Worm (Caenorhabditis elegans): ENCODE measurements around the gene col-127.

The col-127 gene

DNA sequence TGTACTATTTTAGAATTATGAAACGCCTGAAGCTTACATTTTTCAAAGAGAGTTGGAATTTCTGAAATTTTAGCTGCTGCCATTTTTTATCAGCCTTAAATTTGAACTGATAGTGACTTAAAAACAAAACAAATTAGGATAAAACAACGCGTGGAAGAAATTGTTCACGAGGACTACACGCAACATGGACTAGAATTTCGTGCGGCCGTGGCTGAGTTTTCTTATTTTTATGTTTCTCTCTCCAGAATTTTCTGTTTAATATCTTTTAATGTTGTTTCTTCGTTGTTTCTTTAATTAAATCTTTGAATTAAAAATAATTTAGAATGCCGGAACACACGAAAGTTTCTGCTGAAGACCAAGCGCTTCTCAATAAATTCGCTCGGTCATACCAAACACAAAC lies 48.9 kb upstream of the col-127 start, which contains the start of the genes B0035.3, B0035.22 and pfd-4 (continued):
- TF ChIP-seq K12H6.12 (tag; optimal IDR thresholded peaks at IDR 0.05): no peak
- peak; percentile 50 for TF ChIP-seq unc-130 (GFP tag; optimal IDR thresholded peaks at IDR 0.05)
- TF ChIP-seq pbrm-1 (GFP tag; IDR thresholded peaks at IDR 0.05): no peak
- TF ChIP-seq ceh-100 (GFP tag; IDR thresholded peaks at IDR 0.05): no peak
- TF ChIP-seq rpc-1 (optimal IDR thresholded peaks at IDR 0.05): no peak
- no peak for TF ChIP-seq rpc-1 (tag; optimal IDR thresholded peaks at IDR 0.05)
- TF ChIP-seq sptf-2 (GFP tag; optimal IDR thresholded peaks at IDR 0.05): no peak
- TF ChIP-seq ztf-25 (GFP tag; IDR thresholded peaks at IDR 0.05): no peak
- no peak for TF ChIP-seq Y67H2A.10 (GFP tag; conservative IDR thresholded peaks at IDR 0.05)
- TF ChIP-seq dpff-1 (tag; optimal IDR thresholded peaks at IDR 0.05): no peak
- TF ChIP-seq nhr-27 (tag; optimal IDR thresholded peaks at IDR 0.05): no peak
- TF ChIP-seq ztf-18 (tag; optimal IDR thresholded peaks at IDR 0.05): no peak
- no peak for TF ChIP-seq cebp-2 (GFP tag; IDR thresholded peaks at IDR 0.05)
- no peak for TF ChIP-seq snpc-4 (GFP tag; optimal IDR thresholded peaks at IDR 0.05)
- TF ChIP-seq snpc-4 (tag; optimal IDR thresholded peaks at IDR 0.05): no peak
- no peak for TF ChIP-seq lsy-27 (tag; optimal IDR thresholded peaks at IDR 0.05; ENCODE audit: borderline replicate concordance, insufficient read depth)
- no peak for TF ChIP-seq T26A5.8 (tag; optimal IDR thresholded peaks at IDR 0.05)
- peak; percentile 62 for TF ChIP-seq ZK185.1 (tag; optimal IDR thresholded peaks at IDR 0.05; ENCODE audit: poor library complexity, severe bottlenecking)
- no peak for TF ChIP-seq tlf-1 (GFP tag; optimal IDR thresholded peaks at IDR 0.05)
- no peak for TF ChIP-seq F55B11.4 (tag; optimal IDR thresholded peaks at IDR 0.05; ENCODE audit: borderline replicate concordance, insufficient read depth)
- peak; percentile 13 for TF ChIP-seq lin-40 (tag; optimal IDR thresholded peaks at IDR 0.05)
- TF ChIP-seq attf-3 (GFP tag; conservative IDR thresholded peaks at IDR 0.05): no peak
- TF ChIP-seq ccch-3 (GFP tag; optimal IDR thresholded peaks at IDR 0.05): no peak
- no peak for TF ChIP-seq aptf-3 (GFP tag; IDR thresholded peaks at IDR 0.05)
- TF ChIP-seq B0035.1 (tag; optimal IDR thresholded peaks at IDR 0.05): no peak
- TF ChIP-seq ztf-6 (GFP tag; IDR thresholded peaks at IDR 0.05): no peak
- TF ChIP-seq mel-28 (tag; optimal IDR thresholded peaks at IDR 0.05; ENCODE audit: borderline replicate concordance): no peak
- no peak for TF ChIP-seq bed-2 (GFP tag; IDR thresholded peaks at IDR 0.05)
- no peak for TF ChIP-seq F52B5.7 (tag; optimal IDR thresholded peaks at IDR 0.05)

DNA sequence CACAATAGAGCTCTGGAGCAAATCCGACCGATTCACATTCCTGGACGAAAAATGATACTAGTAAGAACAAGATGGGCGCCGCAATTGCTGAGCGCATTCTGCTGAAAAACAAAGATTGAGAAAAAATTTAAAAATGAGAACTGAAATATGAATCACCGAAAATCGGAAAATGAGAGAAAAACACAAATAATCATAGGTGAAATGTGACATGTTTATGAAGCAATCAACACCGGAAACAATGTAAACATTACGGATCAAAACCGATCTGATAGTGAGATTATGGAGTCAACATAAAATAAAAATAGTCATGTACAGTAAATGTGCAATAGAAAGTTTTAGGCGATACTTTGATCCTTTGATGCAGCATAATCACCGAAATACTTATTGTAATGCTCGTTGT lies 47.9 kb upstream of the col-127 start, which contains the start of gene dnj-2:
Gene dnj-2, minus strand, starts transcription at position 101 of the 400 bp plus-strand sequence.
- no peak for TF ChIP-seq nhr-80 (tag; optimal IDR thresholded peaks at IDR 0.05)
- no peak for TF ChIP-seq lin-26 (GFP tag; IDR thresholded peaks at IDR 0.05)
- TF ChIP-seq B0336.3 (GFP tag; IDR thresholded peaks at IDR 0.05): no peak
- TF ChIP-seq hrde-1 (tag; optimal IDR thresholded peaks at IDR 0.05; ENCODE audit: borderline replicate concordance): no peak
- no peak for TF ChIP-seq nhr-120 (GFP tag; IDR thresholded peaks at IDR 0.05)
- TF ChIP-seq ets-4 (GFP tag; optimal IDR thresholded peaks at IDR 0.05): no peak
- TF ChIP-seq fkh-3 (tag; optimal IDR thresholded peaks at IDR 0.05): no peak
- no peak for TF ChIP-seq tlf-1 (GFP tag; optimal IDR thresholded peaks at IDR 0.05)
- no peak for TF ChIP-seq ztf-28 (GFP tag; IDR thresholded peaks at IDR 0.05)
- TF ChIP-seq aptf-2 (GFP tag; conservative IDR thresholded peaks at IDR 0.05): no peak
- TF ChIP-seq ztf-22 (GFP tag; optimal IDR thresholded peaks at IDR 0.05): no peak
- TF ChIP-seq K11D2.4 (GFP tag; IDR thresholded peaks at IDR 0.05): no peak
- no peak for TF ChIP-seq madf-10 (tag; optimal IDR thresholded peaks at IDR 0.05)
- TF ChIP-seq xnd-1 (tag; optimal IDR thresholded peaks at IDR 0.05): no peak
- TF ChIP-seq B0019.2 (GFP tag; conservative IDR thresholded peaks at IDR 0.05): no peak
- TF ChIP-seq nfya-1 (tag; optimal IDR thresholded peaks at IDR 0.05; ENCODE audit: borderline replicate concordance, insufficient read depth): no peak

Measured in whole organism, young adult.